Fruit fly (Drosophila melanogaster) S2 (cell line): ENCODE data around the gene moody.

Experiments used
- CG8478 ChIP-seq: fragments of >200 bp; optimal IDR thresholded peaks from 2 replicates; lab custom pipeline; 2018
- CTCF ChIP-seq, 2 experiments: fragments of >200 bp; optimal IDR thresholded peaks; 2 replicates each; lab custom pipeline; 2018

The moody gene

DNA sequence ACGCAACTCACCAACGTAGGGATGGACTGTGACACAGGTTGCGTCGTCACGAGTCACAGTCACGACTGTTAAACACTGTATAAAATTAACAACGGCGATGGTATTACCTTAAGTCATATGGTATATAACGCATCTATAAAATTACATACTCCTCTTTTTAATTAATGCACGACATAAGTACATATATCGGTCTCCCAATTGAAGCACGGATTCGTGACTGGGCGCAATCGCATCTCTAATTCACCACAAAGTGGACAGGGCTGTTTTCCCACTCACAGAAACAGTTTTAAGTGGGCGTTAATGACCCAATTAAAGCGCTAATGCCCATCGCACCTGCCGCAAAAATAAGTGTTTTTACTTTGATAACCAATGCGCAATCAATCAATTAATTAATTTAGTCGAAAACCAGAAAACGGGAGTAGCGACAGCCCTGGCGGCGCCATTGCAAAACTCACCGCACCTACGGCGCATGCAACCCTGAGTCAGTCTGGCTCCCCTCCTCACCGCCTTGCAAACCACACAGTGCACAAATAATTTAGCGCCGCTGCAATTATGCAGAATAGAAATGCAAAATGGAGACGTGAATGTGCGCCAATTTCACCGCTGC, 8.5 kb downstream of the moody start, which contains the start of gene CG4313:
CG4313 (plus strand) TSS at position 557 of the 607 bp plus-strand sequence.
- no peak for TF ChIP-seq CG8478 (lab: Kevin White, UChicago)
- TF ChIP-seq CTCF (optimal IDR thresholded peaks at IDR 0.05; lab: Kevin White, UChicago) = peak in 1 of 2 experiments; percentile 26

DNA sequence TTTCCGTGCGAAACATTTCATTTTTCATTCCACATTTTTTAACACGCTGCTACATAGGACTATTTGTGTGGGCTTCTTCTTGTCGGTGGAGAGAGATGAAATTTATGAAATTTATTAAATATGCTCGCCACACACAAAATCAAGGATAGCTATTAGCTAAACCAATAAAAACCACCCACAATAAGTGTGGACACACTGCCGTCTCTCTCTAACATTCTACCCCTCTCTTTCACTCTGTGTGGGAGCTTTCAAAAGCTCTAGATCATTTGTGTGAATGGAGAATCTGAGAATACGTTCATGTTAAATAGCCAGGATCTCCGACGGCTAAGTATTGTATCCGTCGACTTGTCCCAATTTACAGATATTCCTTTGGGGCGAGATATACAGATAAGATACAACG, 12.3 kb downstream of the moody start:
- TF ChIP-seq CTCF (optimal IDR thresholded peaks at IDR 0.05; lab: Kevin White, UChicago) = no peak
- no peak for TF ChIP-seq CG8478 (lab: Kevin White, UChicago)

DNA sequence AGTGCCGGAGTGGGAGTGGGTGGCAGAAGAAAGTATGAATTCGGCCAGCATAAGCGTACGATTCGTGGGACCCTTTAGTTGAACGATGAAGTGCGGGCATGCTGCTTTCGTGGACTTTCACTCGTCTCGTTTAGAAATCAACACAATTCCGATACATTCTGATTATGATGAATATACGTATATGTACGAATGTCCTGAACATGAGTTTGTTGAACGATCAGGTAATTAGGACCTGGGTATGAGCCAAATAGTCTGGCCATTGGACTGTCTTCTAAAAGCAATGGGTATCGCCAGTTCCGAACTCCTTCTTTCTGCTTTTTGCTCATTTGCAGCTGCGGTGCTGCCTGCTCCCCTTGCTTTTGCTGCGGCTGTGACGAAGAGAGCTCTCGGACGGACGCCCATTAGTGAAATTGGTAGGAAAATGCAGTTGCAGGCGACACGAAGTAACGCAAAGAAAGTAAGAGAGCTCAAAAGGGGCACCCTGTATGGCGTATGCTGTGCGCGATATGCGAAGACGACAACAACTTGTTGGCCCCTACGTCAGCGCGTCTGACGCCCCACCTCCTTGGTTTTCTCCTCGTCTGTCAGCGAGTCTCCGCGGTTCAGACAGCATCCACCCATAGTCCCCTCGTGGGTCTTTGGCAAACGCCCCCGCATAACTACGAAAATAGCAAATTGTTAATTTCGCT, 13.0 kb downstream of the moody start:
- no peak for TF ChIP-seq CG8478 (lab: Kevin White, UChicago)
- no peak for TF ChIP-seq CTCF (optimal IDR thresholded peaks at IDR 0.05; lab: Kevin White, UChicago)

DNA sequence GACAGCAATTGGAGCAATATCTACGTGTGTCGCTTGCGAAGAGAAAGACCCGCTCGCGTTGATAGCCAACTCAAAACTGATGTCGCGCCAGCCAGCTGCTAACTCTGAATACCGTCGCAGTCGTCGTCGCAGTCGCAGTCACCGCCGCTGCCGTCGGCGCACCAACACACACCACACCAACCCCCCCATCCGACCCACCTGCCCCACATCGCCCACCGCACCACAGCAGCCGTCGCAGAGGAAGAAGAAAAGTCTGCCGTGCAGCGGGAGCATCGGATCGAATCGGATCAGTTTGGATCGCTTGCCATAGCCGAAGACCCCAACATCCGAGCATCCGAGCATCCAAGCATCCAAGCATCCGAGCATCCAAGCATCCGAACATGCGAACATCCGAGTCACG, 13.5 kb downstream of the moody start:
- TF ChIP-seq CG8478 (lab: Kevin White, UChicago) = no peak
- no peak for TF ChIP-seq CTCF (optimal IDR thresholded peaks at IDR 0.05; lab: Kevin White, UChicago)

DNA sequence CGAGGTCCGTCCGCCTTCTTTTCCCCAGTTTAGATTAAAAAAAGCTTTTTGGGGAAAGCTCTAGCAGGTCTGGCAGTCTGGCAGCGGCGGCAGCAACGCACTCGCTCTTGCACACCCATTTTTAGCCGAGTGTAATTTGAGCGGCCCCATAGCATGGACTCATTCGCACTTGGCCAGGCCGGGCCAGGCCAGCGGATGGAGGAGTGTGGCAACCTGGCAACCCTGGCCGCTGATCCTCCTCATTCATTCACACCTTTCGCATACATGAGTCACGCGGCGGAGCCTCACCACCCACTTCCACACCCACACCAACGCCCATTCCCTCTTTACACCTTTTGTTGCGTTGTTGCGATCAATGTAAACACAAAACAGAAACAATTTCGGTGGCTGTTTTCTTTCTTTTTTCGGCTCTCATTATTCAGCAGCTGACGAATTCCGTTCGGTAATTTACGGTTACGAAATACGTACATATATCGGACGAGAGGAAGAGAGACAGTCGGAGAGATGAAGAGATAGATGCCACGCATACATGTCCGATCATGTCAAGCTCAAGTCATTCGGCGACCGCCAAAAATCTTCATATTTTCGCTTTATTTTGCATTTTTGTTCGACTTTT, 17.0 kb downstream of the moody start:
- TF ChIP-seq CG8478 (lab: Kevin White, UChicago) = no peak
- TF ChIP-seq CTCF (optimal IDR thresholded peaks at IDR 0.05; lab: Kevin White, UChicago) = no peak

DNA sequence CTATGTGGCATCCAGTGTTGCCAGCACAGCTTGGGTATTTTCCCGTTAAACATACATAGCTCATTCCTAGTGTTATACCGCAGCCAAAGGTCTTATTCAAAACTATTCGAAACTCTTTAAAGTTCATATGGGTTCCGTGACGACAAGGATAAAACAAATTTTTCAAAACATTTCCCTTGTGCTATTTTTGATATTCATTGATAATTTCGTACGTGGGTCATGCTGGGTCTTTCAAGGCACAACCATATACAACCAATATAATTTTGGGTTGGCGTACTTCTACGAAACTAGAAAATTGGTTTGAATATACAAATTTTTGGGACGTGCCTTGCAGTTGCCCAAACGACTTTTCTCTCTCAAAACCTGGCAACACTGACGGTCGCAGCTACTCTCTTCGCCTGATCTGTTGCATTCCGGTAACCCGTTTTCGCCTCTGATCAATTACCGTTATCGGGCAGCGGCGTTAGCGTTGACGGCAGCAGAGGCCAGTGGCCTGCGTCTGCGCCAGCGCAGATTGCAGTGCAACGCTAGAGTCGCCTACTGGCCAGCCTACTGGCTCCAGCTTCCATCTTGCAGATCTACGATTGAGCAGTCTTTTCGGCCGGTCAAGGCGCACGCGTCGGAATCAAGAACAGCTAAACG, 17.6 kb downstream of the moody start:
- TF ChIP-seq CG8478 (lab: Kevin White, UChicago) (no peak), CTCF (optimal IDR thresholded peaks at IDR 0.05; lab: Kevin White, UChicago) (no peak)

DNA sequence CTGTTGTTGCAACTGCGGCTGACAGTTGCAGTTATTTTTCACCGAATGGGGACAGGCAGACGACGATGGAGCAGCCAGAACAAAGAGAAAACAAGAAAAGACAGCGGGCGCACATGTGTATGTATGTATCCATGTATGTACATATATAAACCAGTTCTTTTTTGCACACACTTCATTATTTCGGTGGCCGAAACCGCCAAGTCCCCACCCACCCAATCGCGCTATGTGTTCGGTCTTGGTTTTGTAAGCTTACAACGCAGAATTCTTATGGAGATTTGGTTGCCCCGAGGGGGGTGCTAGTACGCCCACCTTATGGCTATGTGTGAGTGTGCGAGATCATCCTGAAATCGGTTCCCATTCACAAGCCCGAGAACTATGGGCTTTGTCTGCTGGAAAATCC, 18.6 kb downstream of the moody start:
- TF ChIP-seq CTCF (optimal IDR thresholded peaks at IDR 0.05; lab: Kevin White, UChicago) (no peak), CG8478 (lab: Kevin White, UChicago) (no peak)

DNA sequence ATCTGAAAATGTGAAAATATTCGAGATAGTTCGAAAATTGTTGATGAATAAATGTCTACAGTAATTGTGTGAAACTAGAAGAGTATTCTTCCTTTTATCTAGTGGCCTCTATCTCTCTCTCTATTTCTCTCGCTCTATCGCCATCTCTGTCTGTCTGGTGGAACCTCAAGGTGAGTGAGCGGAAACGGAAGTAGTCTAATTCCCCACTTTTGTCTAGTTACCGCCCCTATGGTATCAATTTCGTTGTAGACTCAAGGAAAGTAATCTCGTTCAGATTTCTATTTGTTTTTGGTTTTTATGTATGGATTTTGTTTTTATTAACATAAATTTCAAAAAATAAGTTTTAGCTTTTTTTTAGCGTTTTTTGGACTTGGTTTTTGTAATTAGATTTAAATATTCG, 25.1 kb downstream of the moody start:
- TF ChIP-seq CG8478 (lab: Kevin White, UChicago) = no peak
- TF ChIP-seq CTCF (optimal IDR thresholded peaks at IDR 0.05; lab: Kevin White, UChicago) = no peak

DNA sequence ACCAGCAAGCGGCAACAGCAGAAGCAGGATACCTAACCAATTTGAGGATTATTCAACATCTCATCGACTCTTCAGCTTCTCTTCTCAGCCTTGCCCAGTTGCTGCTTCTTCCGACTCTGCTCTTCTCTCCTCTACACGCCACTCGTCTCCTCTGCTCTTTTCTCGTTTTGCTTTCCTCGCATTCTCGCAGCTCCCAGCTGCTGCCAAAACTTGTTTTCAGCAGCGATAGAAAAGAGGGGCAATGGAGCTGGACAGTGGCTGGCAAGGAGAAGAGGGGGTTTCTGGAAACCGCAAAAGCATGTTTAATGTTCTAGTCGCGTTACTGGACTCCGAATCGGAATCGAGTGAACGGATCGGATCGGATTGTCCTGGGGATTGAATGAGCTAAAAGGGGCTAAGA, 36.6 kb downstream of the moody start:
- TF ChIP-seq CTCF (optimal IDR thresholded peaks at IDR 0.05; lab: Kevin White, UChicago) = no peak
- no peak for TF ChIP-seq CG8478 (lab: Kevin White, UChicago)

DNA sequence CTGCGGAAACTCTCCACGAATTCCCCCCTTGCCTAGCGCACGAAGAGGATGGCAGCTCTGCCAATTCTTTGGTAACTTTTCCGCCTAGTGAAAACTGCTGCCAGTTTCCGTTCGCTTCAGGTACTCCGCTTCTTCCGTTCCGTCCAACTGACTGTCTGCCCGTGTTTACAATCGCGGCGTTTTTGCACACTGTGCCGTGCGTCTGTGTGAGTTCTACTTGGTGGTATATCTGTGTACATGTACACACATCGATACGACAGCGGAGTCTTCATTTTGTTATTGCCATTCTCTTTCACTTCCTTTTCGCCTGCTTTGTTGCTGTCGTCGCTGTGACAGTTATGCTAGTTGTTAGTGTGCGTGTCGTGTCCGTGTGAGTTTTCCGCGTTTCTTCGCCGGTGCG, 37.1 kb downstream of the moody start:
- TF ChIP-seq CTCF (optimal IDR thresholded peaks at IDR 0.05; lab: Kevin White, UChicago) (no peak), CG8478 (lab: Kevin White, UChicago) (no peak)

DNA sequence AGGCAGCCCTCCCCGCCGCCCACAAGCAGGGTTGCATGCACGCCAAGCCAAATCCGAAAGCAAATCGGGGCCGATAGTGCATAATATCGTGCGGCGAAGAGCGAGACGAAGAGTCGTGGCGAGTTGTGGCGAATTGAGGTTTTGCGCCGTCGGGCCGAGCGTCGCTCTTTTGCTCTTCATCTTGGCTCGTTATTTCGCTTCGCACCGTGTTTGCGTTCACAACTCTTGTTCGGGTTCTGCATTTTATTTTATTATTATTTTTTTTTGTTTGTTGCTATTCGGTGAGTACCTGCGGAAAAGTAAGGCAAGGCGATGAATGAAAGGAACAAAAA, 37.8 kb downstream of the moody start:
- TF ChIP-seq CG8478 (lab: Kevin White, UChicago) (no peak), CTCF (optimal IDR thresholded peaks at IDR 0.05; lab: Kevin White, UChicago) (no peak)

DNA sequence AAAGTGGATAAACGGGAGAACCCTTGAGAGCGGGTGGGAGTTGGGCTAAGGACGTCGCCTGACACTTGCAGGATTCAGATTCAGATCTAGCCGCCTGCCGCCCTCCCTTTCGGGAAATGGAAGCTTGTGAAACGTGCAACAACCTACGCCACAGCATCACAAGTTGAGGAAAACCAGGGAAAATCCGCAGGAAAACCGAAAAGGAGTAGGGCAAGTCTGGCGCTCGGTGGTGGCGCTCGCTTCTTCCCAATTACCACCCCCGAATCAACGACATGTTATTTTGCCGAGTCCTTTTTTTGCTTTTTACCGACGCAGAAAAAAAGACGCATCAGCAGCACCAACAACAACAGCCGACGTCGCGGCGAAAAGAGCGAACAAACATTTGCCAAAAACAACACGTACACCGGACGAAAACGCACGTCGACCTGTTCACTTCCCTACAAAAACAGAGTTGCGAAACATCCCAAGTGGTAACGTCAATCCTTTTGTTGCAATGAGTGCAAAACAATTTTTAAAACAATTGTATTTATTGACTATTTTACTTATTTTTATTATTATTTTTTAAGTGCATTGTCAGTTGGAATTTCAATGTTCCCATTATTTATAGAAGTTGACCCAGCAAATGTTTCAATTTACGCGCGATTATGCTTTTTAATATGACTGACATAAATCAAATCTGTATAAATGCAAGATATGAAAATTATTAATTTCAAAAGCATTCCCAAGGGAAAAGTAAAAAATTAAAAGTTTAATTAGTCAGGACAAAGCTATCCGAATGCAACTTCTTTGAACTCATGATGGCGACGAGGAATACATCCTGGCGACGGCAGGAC, 38.4 kb downstream of the moody start:
- TF ChIP-seq CTCF (optimal IDR thresholded peaks at IDR 0.05; lab: Kevin White, UChicago) (no peak), CG8478 (lab: Kevin White, UChicago) (no peak)

DNA sequence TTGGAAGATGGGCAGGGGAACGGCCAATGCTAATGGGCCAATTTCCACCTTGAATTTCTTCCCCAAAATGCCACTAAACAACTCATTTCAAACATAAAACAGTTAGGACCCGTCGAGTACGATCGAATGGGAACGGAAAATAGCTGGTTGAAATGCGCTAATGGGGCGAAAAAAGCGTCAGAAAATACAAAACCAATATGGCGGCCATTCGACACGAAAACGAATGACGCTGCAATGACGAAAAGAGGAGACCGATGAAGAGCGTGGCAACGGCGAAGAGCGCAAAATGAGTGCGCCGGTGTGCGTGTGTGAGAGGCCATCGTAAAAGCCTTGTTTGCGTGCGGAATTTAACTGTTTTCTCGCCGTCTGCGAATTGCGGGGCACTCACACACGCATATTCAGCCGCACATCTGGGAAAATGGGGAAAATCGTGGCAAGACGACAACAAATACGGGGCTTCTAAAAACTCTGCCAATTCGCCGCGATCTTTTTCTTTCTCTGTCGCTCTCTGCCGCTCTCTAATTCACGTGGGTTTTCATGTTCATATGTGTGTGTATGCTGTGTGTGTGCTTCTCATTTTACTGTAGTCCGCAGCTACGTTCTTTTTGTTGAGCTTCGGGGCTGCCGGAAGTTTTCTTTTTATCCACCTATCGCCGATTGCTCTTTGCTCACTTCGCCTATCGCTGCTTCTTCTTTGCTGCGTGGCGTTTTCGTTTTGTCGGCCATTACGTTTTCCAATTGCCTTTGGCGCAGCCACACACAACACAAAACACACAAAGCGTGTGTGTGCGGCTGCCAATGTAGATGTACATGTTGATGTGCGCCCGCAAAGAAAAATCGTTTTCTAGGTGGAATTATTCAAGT, 39.7 kb downstream of the moody start, which contains the start of gene east:
east (plus strand) TSS at position 851 of the 864 bp plus-strand sequence.
- no peak for TF ChIP-seq CTCF (optimal IDR thresholded peaks at IDR 0.05; lab: Kevin White, UChicago)
- no peak for TF ChIP-seq CG8478 (lab: Kevin White, UChicago)
